Fruit fly (Drosophila melanogaster): Measurements from ENCODE around the gene brwl.

brwl gene

dm6 chr2L:9568360-9569088, at the start of gene brwl (continued):
- peak in 1 of 2 experiments; percentile 98 for TF ChIP-seq Eip74EF (GFP tag; optimal IDR thresholded peaks at IDR 0.05)
- TF ChIP-seq CG10366 (GFP tag; IDR thresholded peaks at IDR 0.05) = peak; percentile 98
- TF ChIP-seq grau (tag; optimal IDR thresholded peaks at IDR 0.05) = peak; percentile 98
- TF ChIP-seq tio (GFP tag; optimal IDR thresholded peaks at IDR 0.05) = peak; percentile 99
- TF ChIP-seq CG14965 (GFP tag; optimal IDR thresholded peaks at IDR 0.05; ENCODE audit: borderline replicate concordance) = peak; percentile 84
- TF ChIP-seq Deaf1 (tag; optimal IDR thresholded peaks at IDR 0.05) = peak; percentile 92
- peak; percentile 94 for TF ChIP-seq Bdp1 (GFP tag; optimal IDR thresholded peaks at IDR 0.05)
- TF ChIP-seq Blimp-1 (GFP tag; optimal IDR thresholded peaks at IDR 0.05) = peak; percentile 98
- TF ChIP-seq Sin3A (optimal IDR thresholded peaks at IDR 0.05) = no peak
- peak; percentile 98 for TF ChIP-seq sim (GFP tag; IDR thresholded peaks at IDR 0.05)
- TF ChIP-seq CG10979 (tag; optimal IDR thresholded peaks at IDR 0.05) = peak; percentile 99
- TF ChIP-seq CG14667 (GFP tag; IDR thresholded peaks at IDR 0.05) = peak; percentile 98
- peak; percentile 99 for TF ChIP-seq CG2712 (tag; optimal IDR thresholded peaks at IDR 0.05)
- peak; percentile 99 for TF ChIP-seq danr (GFP tag; IDR thresholded peaks at IDR 0.05)
- no peak for TF ChIP-seq CG34224 (GFP tag; IDR thresholded peaks at IDR 0.05; ENCODE audit: partially characterized antibody)
- TF ChIP-seq CG5245 (GFP tag; optimal IDR thresholded peaks at IDR 0.05) = peak; percentile 97
- TF ChIP-seq CG7928 (GFP tag; optimal IDR thresholded peaks at IDR 0.05) = peak; percentile 83
- peak; percentile 100 for TF ChIP-seq Ets65A (GFP tag)
- peak; percentile 90 for TF ChIP-seq Ets97D (GFP tag; optimal IDR thresholded peaks at IDR 0.05)
- TF ChIP-seq tap (tag; optimal IDR thresholded peaks at IDR 0.05) = peak; percentile 99
- peak; percentile 98 for TF ChIP-seq CG12219 (GFP tag; optimal IDR thresholded peaks at IDR 0.05)
- TF ChIP-seq CG17361 (GFP tag; IDR thresholded peaks at IDR 0.05) = peak; percentile 99
- TF ChIP-seq CG4404 (GFP tag; IDR thresholded peaks at IDR 0.05) = peak; percentile 98
- TF ChIP-seq CoRest (tag; optimal IDR thresholded peaks at IDR 0.05) = peak; percentile 99
- TF ChIP-seq sd (tag; optimal IDR thresholded peaks at IDR 0.05) = peak; percentile 95
- TF ChIP-seq Max (GFP tag; optimal IDR thresholded peaks at IDR 0.05) = peak; percentile 99
- no peak for TF ChIP-seq nerfin-2 (GFP tag; IDR thresholded peaks at IDR 0.05; ENCODE audit: partially characterized antibody)
- peak; percentile 20 for TF ChIP-seq pzg (GFP tag; optimal IDR thresholded peaks at IDR 0.05)
- TF ChIP-seq tup (GFP tag; optimal IDR thresholded peaks at IDR 0.05) = peak; percentile 98
- TF ChIP-seq CG18764 (GFP tag; optimal IDR thresholded peaks at IDR 0.05) = peak; percentile 98
- TF ChIP-seq Hand (GFP tag; optimal IDR thresholded peaks at IDR 0.05) = peak; percentile 97
- peak; percentile 96 for TF ChIP-seq Taf1 (GFP tag; IDR thresholded peaks at IDR 0.05)
- TF ChIP-seq run (tag; optimal IDR thresholded peaks at IDR 0.05) = peak; percentile 98
- 0 out of 2 replicates have a peak, but pooled peaks have one; percentile 11 for TF ChIP-seq unc-4 (GFP tag; IDR thresholded peaks at IDR 0.05; ENCODE audit: partially characterized antibody)
- TF ChIP-seq BtbVII (GFP tag; optimal IDR thresholded peaks at IDR 0.05) = peak; percentile 98
- peak; percentile 98 for TF ChIP-seq ci (GFP tag; IDR thresholded peaks at IDR 0.05)
- no peak for TF ChIP-seq CG6791 (GFP tag; IDR thresholded peaks at IDR 0.05; ENCODE audit: partially characterized antibody)
- peak; percentile 98 for TF ChIP-seq CG13624 (GFP tag; optimal IDR thresholded peaks at IDR 0.05)
- peak; percentile 99 for TF ChIP-seq zf30C (GFP tag; optimal IDR thresholded peaks at IDR 0.05)
- TF ChIP-seq CG2678 (tag; optimal IDR thresholded peaks at IDR 0.05) = peak; percentile 100
- peak; percentile 24 for TF ChIP-seq gfzf (GFP tag; optimal IDR thresholded peaks at IDR 0.05)
